Worm (Caenorhabditis elegans): ENCODE measurements around the gene cng-3.

The cng-3 gene

DNA sequence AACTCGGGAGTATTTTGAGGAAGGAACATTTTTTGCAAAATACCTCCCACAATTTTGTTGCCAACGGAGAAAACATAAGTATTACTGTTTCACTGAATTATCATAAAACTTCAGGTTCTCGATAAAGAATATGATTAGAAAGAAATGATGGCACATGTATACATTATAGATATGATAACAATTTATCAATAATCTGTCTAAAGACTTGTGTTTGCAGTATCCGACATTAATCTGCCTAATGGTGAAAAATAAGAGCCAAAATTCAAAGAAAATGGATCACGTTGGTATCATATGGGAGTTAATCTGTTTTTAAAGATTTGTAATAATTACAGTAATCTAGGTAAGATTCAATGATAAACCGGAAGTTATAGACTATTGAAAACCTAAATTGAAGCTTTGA lies 39.8 kb upstream of the cng-3 start:
- TF ChIP-seq gei-8 (GFP tag; optimal IDR thresholded peaks at IDR 0.05) (no peak), mdt-29 (GFP tag; IDR thresholded peaks at IDR 0.05) (no peak), egl-43 (GFP tag; IDR thresholded peaks at IDR 0.05) (no peak), ceh-32 (tag; optimal IDR thresholded peaks at IDR 0.05; ENCODE audit: poor library complexity) (no peak), spr-1 (tag; optimal IDR thresholded peaks at IDR 0.05) (no peak), dpl-1 (GFP tag; optimal IDR thresholded peaks at IDR 0.05) (no peak), egl-27 (tag; optimal IDR thresholded peaks at IDR 0.05) (no peak), lsy-2 (tag; optimal IDR thresholded peaks at IDR 0.05) (no peak), attf-4 (tag; optimal IDR thresholded peaks at IDR 0.05) (no peak), zfp-3 (GFP tag; conservative IDR thresholded peaks at IDR 0.05) (no peak), F10B5.3 (tag; optimal IDR thresholded peaks at IDR 0.05) (no peak), Y5F2A.4 (GFP tag; optimal IDR thresholded peaks at IDR 0.05) (no peak), ZK337.2 (GFP tag; IDR thresholded peaks at IDR 0.05) (no peak), Y105C5A.15 (GFP tag; IDR thresholded peaks at IDR 0.05) (no peak), daf-12 (tag; optimal IDR thresholded peaks at IDR 0.05) (no peak), rbr-2 (tag; optimal IDR thresholded peaks at IDR 0.05) (no peak), nhr-10 (tag; optimal IDR thresholded peaks at IDR 0.05) (no peak), mxl-2 (GFP tag; conservative IDR thresholded peaks at IDR 0.05) (no peak)

ce11 chrIV:9518608-9519007 lies 37.8 kb upstream of the cng-3 start, which contains the start of gene nlp-35:
Gene nlp-35 (minus strand): TSS chrIV:9518926.
- TF ChIP-seq fkh-10 (GFP tag; optimal IDR thresholded peaks at IDR 0.05) (no peak), ces-1 (GFP tag; optimal IDR thresholded peaks at IDR 0.05) (no peak), mdt-29 (GFP tag; IDR thresholded peaks at IDR 0.05) (0 out of 2 replicates have a peak, but pooled peaks have one; percentile 52), T26A8.4 (GFP tag; IDR thresholded peaks at IDR 0.05) (no peak), lin-38 (GFP tag; IDR thresholded peaks at IDR 0.05) (no peak), jun-1 (tag; optimal IDR thresholded peaks at IDR 0.05) (no peak), madf-5 (GFP tag; IDR thresholded peaks at IDR 0.05) (no peak), zfp-3 (GFP tag; conservative IDR thresholded peaks at IDR 0.05) (0 out of 2 replicates have a peak, but pooled peaks have one; percentile 63)

ce11 chrIV:9516831-9517230 lies 36.0 kb upstream of the cng-3 start, which contains the start of gene C33A12.19:
Gene C33A12.19 (plus strand): TSS chrIV:9516999.
- no peak for TF ChIP-seq F44E2.7 (GFP tag; IDR thresholded peaks at IDR 0.05)
- no peak for TF ChIP-seq dmd-8 (GFP tag; IDR thresholded peaks at IDR 0.05)
- no peak for TF ChIP-seq mxl-3 (GFP tag; optimal IDR thresholded peaks at IDR 0.05)
- TF ChIP-seq ama-1 (optimal IDR thresholded peaks at IDR 0.05), result no peak
- TF ChIP-seq nhr-42 (GFP tag; IDR thresholded peaks at IDR 0.05), result no peak
- no peak for TF ChIP-seq ztf-7 (tag; optimal IDR thresholded peaks at IDR 0.05)
- TF ChIP-seq aha-1 (tag), result no peak
- TF ChIP-seq egl-43 (GFP tag; IDR thresholded peaks at IDR 0.05), result no peak
- no peak for TF ChIP-seq ceh-62 (tag; optimal IDR thresholded peaks at IDR 0.05)
- TF ChIP-seq nhr-77 (tag; optimal IDR thresholded peaks at IDR 0.05), result peak; percentile 19
- TF ChIP-seq zag-1 (tag; optimal IDR thresholded peaks at IDR 0.05), result no peak
- no peak for TF ChIP-seq hmg-1.1 (GFP tag; IDR thresholded peaks at IDR 0.05)
- TF ChIP-seq set-16 (GFP tag; IDR thresholded peaks at IDR 0.05), result no peak
- TF ChIP-seq F37D6.2 (tag; optimal IDR thresholded peaks at IDR 0.05), result no peak
- TF ChIP-seq fos-1 (tag; optimal IDR thresholded peaks at IDR 0.05), result no peak
- TF ChIP-seq dve-1 (tag; optimal IDR thresholded peaks at IDR 0.05; ENCODE audit: insufficient read depth), result peak; percentile 34
- TF ChIP-seq unc-130 (GFP tag; optimal IDR thresholded peaks at IDR 0.05), result no peak
- no peak for TF ChIP-seq pqm-1 (tag; optimal IDR thresholded peaks at IDR 0.05)
- TF ChIP-seq zfp-3 (GFP tag; conservative IDR thresholded peaks at IDR 0.05), result no peak
- no peak for TF ChIP-seq F10B5.3 (tag; optimal IDR thresholded peaks at IDR 0.05)
- no peak for TF ChIP-seq nhr-11 (tag; optimal IDR thresholded peaks at IDR 0.05)
- TF ChIP-seq duxl-1 (tag; optimal IDR thresholded peaks at IDR 0.05; ENCODE audit: poor library complexity), result no peak
- no peak for TF ChIP-seq R02D3.7 (tag; optimal IDR thresholded peaks at IDR 0.05)
- TF ChIP-seq nhr-10 (tag; optimal IDR thresholded peaks at IDR 0.05), result no peak
- peak in 1 of 2 experiments; percentile 74 for TF ChIP-seq mdl-1 (tag; optimal IDR thresholded peaks at IDR 0.05)
- TF ChIP-seq mep-1 (tag; optimal IDR thresholded peaks at IDR 0.05), result no peak
- TF ChIP-seq sdz-12 (GFP tag; optimal IDR thresholded peaks at IDR 0.05), result no peak
- TF ChIP-seq nhr-25 (tag; optimal IDR thresholded peaks at IDR 0.05; ENCODE audit: borderline replicate concordance, insufficient read depth), result no peak
- no peak for TF ChIP-seq Y48G9A.11 (GFP tag; IDR thresholded peaks at IDR 0.05)
- no peak for TF ChIP-seq ctbp-1 (GFP tag; IDR thresholded peaks at IDR 0.05)
